Worm (Caenorhabditis elegans) whole organism, midembryonic: ENCODE results near the gene F08D12.4.

Experiments used
- T22C8.4 ChIP-seq: fragments of 200-800 bp; sonication (Bioruptor generic); IDR thresholded peaks from 2 replicates; pipeline ENCODE4 v1.3.6; 2022; ENCODE audit warnings: missing genetic modification characterization, missing compliant biosample characterization
- cog-1 ChIP-seq: sonication (generic microtip); optimal IDR thresholded peaks from 2 replicates; lab custom pipeline; 2016; ENCODE audit warnings: missing genetic modification characterization, missing compliant biosample characterization
- flt-1 ChIP-seq: fragments of 200-800 bp; sonication (Bioruptor generic); IDR thresholded peaks from 2 replicates; pipeline ENCODE4 v1.3.6; 2022; ENCODE audit warnings: missing genetic modification characterization, missing compliant biosample characterization
- med-1 ChIP-seq: sonication (generic microtip); optimal IDR thresholded peaks from 2 replicates; lab custom pipeline; 2017; ENCODE audit warnings: missing genetic modification characterization, mild to moderate bottlenecking, missing compliant biosample characterization, antibody characterized with exemption, missing genetic modification reagents; ENCODE audit not compliant: insufficient read depth
- tab-1 ChIP-seq: fragments of 200-800 bp; sonication (Bioruptor generic); IDR thresholded peaks from 2 replicates; pipeline ENCODE4 v1.3.6; 2022; ENCODE audit warnings: missing genetic modification characterization, missing compliant biosample characterization
- ztf-23 ChIP-seq: fragments of 200-800 bp; sonication (Bioruptor generic); IDR thresholded peaks from 2 replicates; pipeline ENCODE4 v1.3.6; 2022; ENCODE audit warnings: missing genetic modification reagents, missing genetic modification characterization, missing compliant biosample characterization

DNA sequence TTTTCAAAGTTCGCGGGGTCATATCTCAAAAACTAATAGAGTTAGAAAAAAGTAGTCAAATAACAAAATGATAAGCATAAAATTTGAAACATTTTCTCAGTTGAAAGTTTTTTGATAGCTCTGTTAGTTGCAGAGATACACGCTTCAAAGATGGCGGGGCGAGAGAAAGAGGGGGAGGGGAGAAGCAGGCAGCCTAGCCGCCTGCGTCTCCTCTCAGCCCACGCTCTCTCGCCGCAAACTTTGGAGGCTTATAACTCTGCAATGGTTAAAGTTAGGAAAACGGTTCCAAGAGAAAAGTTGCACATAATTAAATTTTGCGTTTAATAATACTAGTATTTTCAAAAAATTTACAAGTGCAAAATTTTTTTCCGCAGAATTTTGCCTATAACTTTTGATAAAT lies 23.8 kb downstream of the F08D12.4 start:
- TF ChIP-seq T22C8.4 (GFP tag; lab: Robert Waterston, UW): no peak
- no peak for TF ChIP-seq med-1 (GFP tag; lab: Kevin White, UChicago)
- TF ChIP-seq flt-1 (GFP tag; lab: Robert Waterston, UW): no peak
- TF ChIP-seq tab-1: no peak
- no peak for TF ChIP-seq ztf-23 (GFP tag; lab: Robert Waterston, UW)
- TF ChIP-seq cog-1: no peak
